Worm (Caenorhabditis elegans) whole organism, L4 larva: ENCODE results near the gene T22B2.5.

Source experiments
- D1046.2 ChIP-seq: fragments of 200-800 bp; sonication (Bioruptor generic); IDR thresholded peaks from 2 replicates; pipeline ENCODE4 v1.3.6; 2022; ENCODE audit warnings: missing genetic modification characterization, missing compliant biosample characterization
- R02D3.7 ChIP-seq: fragments of 150-350 bp; sonication (generic microtip); optimal IDR thresholded peaks from 3 replicates; lab custom pipeline; 2014; ENCODE audit warnings: missing biosample characterization, missing genetic modification characterization
- T26A8.4 ChIP-seq: fragments of 200-800 bp; sonication (Bioruptor generic); IDR thresholded peaks from 2 replicates; pipeline ENCODE4 v1.3.6; 2022; ENCODE audit warnings: missing genetic modification characterization, missing compliant biosample characterization
- aha-1 ChIP-seq: fragments of 150-350 bp; peaks from one replicate; lab custom pipeline; 2014; ENCODE audit warnings: missing biosample characterization, missing genetic modification characterization
- ceh-28 ChIP-seq: fragments of 150-350 bp; optimal IDR thresholded peaks from 2 replicates; lab custom pipeline; 2014; ENCODE audit warnings: missing biosample characterization, missing genetic modification reagents, missing genetic modification characterization
- ctbp-1 ChIP-seq: fragments of 200-800 bp; sonication (Bioruptor generic); IDR thresholded peaks from 2 replicates; pipeline ENCODE4 v1.3.6; 2022; ENCODE audit warnings: missing genetic modification reagents, missing genetic modification characterization, missing compliant biosample characterization
- daf-16 ChIP-seq, 3 experiments: sonication (generic microtip); optimal IDR thresholded peaks; 2 replicates each; lab custom pipeline; 2016 to 2017; ENCODE audit warnings: missing genetic modification characterization in 3 of 3, missing genetic modification reagents in 3 of 3, mild to moderate bottlenecking in 2 of 3, missing compliant biosample characterization in 2 of 3, missing biosample characterization in 1 of 3, moderate library complexity in 1 of 3
- dmd-6 ChIP-seq: fragments of 200-800 bp; sonication (Bioruptor generic); IDR thresholded peaks from 2 replicates; pipeline ENCODE4 v1.3.6; 2022; ENCODE audit warnings: missing genetic modification reagents, missing genetic modification characterization, missing compliant biosample characterization
- dmd-8 ChIP-seq: fragments of 200-800 bp; sonication (Bioruptor generic); IDR thresholded peaks from 2 replicates; pipeline ENCODE4 v1.3.6; 2022; ENCODE audit warnings: missing genetic modification characterization, missing compliant biosample characterization
- egl-43 ChIP-seq: fragments of 200-800 bp; sonication (Bioruptor generic); IDR thresholded peaks from 2 replicates; pipeline ENCODE4 v1.3.6; 2022; ENCODE audit warnings: missing genetic modification reagents, missing genetic modification characterization, missing compliant biosample characterization
- fkh-10 ChIP-seq: fragments of 150-350 bp; optimal IDR thresholded peaks from 2 replicates; lab custom pipeline; 2014; ENCODE audit warnings: missing biosample characterization, missing genetic modification reagents, missing genetic modification characterization
- hlh-11 ChIP-seq: fragments of 200-800 bp; sonication (Bioruptor generic); optimal IDR thresholded peaks from 2 replicates; lab custom pipeline; 2018; ENCODE audit warnings: mild to moderate bottlenecking, missing genetic modification characterization, missing compliant biosample characterization
- lim-7 ChIP-seq: fragments of 200-800 bp; sonication (Bioruptor generic); IDR thresholded peaks from 2 replicates; pipeline ENCODE4 v1.3.6; 2022; ENCODE audit warnings: missing genetic modification characterization, missing compliant biosample characterization
- lin-29 ChIP-seq: fragments of 200-800 bp; sonication (Bioruptor generic); IDR thresholded peaks from 2 replicates; pipeline ENCODE4 v1.3.6; 2022; ENCODE audit warnings: missing genetic modification reagents, missing genetic modification characterization, missing compliant biosample characterization
- lin-39 ChIP-seq: fragments of 150-350 bp; optimal IDR thresholded peaks from 2 replicates; lab custom pipeline; 2014; ENCODE audit warnings: missing biosample characterization, missing genetic modification reagents, missing genetic modification characterization
- mes-2 ChIP-seq: sonication (generic microtip); optimal IDR thresholded peaks from 2 replicates; lab custom pipeline; 2016; ENCODE audit warnings: missing genotype, mild to moderate bottlenecking, missing genetic modification characterization, missing compliant biosample characterization; ENCODE audit not compliant: poor library complexity, severe bottlenecking
- mxl-3 ChIP-seq: fragments of 200-800 bp; sonication (Bioruptor generic); optimal IDR thresholded peaks from 2 replicates; lab custom pipeline; 2018; ENCODE audit warnings: mild to moderate bottlenecking, missing genetic modification characterization, missing compliant biosample characterization
- nhr-10 ChIP-seq: fragments of 150-350 bp; optimal IDR thresholded peaks from 2 replicates; lab custom pipeline; 2014; ENCODE audit warnings: missing biosample characterization, missing genetic modification characterization
- nhr-102 ChIP-seq: sonication (generic microtip); optimal IDR thresholded peaks from 2 replicates; lab custom pipeline; 2016; ENCODE audit warnings: mild to moderate bottlenecking, missing genetic modification characterization, moderate library complexity, missing compliant biosample characterization
- nhr-11 ChIP-seq: fragments of 150-350 bp; optimal IDR thresholded peaks from 2 replicates; lab custom pipeline; 2014; ENCODE audit warnings: missing biosample characterization, missing genetic modification characterization
- nhr-41 ChIP-seq: fragments of 200-800 bp; sonication (Bioruptor generic); IDR thresholded peaks from 2 replicates; pipeline ENCODE4 v1.3.6; 2022; ENCODE audit warnings: missing genetic modification reagents, missing genetic modification characterization, missing compliant biosample characterization
- php-3 ChIP-seq: fragments of 200-800 bp; sonication (Bioruptor generic); IDR thresholded peaks from 2 replicates; pipeline ENCODE4 v1.3.6; 2022; ENCODE audit warnings: missing genetic modification reagents, missing genetic modification characterization, missing compliant biosample characterization
- pqm-1 ChIP-seq: sonication (generic microtip); optimal IDR thresholded peaks from 2 replicates; lab custom pipeline; 2017; ENCODE audit warnings: missing biosample characterization, missing genetic modification characterization
- rbr-2 ChIP-seq: sonication (generic microtip); optimal IDR thresholded peaks from 2 replicates; lab custom pipeline; 2016; ENCODE audit warnings: missing genotype, missing genetic modification characterization, missing compliant biosample characterization
- set-16 ChIP-seq: fragments of 200-800 bp; sonication (Bioruptor generic); IDR thresholded peaks from 2 replicates; pipeline ENCODE4 v1.3.6; 2022; ENCODE audit warnings: missing genetic modification reagents, missing genetic modification characterization, missing compliant biosample characterization
- tra-1 ChIP-seq: fragments of 200-800 bp; sonication (Bioruptor generic); IDR thresholded peaks from 2 replicates; pipeline ENCODE4 v1.3.6; 2022; ENCODE audit warnings: missing genetic modification reagents, missing genetic modification characterization, missing compliant biosample characterization
- unc-62 ChIP-seq, 3 experiments: fragments of 150-350 bp in 1 of 3; sonication (generic microtip); optimal IDR thresholded peaks in 2 of 3; peaks in 1 of 3; 1 replicate in 1 of 3; 2 replicates in 2 of 3; lab custom pipeline; 2014 to 2017; ENCODE audit warnings: missing biosample characterization in 3 of 3, missing genetic modification characterization in 3 of 3, missing genetic modification reagents in 3 of 3, missing genotype in 1 of 3
- vab-7 ChIP-seq: fragments of 200-800 bp; sonication (Bioruptor generic); IDR thresholded peaks from 2 replicates; pipeline ENCODE4 v1.3.6; 2022; ENCODE audit warnings: missing genetic modification reagents, missing genetic modification characterization, missing compliant biosample characterization
- zag-1 ChIP-seq: fragments of 150-350 bp; optimal IDR thresholded peaks from 2 replicates; lab custom pipeline; 2014; ENCODE audit warnings: missing biosample characterization, missing genetic modification characterization

The T22B2.5 gene

DNA sequence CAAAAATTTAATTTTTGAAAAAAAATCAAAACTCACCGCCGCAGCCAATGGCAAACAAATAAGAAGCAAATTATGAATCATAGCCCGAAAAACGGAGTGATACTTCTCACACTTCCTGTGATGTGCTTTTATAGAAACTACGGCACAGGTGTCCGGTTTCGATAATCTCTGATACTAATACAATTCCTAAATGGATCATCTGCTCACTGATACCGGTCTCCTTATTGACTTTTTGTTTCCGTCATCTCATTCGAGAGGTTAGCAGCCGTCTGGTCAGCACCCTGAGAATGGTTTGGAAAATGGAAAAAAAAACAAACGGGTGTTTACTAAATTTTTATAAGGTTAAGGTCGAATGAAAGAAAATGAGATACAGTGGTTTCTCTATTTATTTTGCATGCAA, 4.6 kb upstream of the T22B2.5 start, which contains the start of gene idpp-9:
TSS of gene idpp-9 (minus strand) at position 101 of the 400 bp plus-strand sequence.
- TF ChIP-seq pqm-1 (no peak), mes-2 (tag; lab: Kevin White, UChicago) (no peak), mxl-3 (GFP tag; lab: Kevin White, UChicago) (no peak), D1046.2 (no peak), lin-29 (GFP tag; lab: Robert Waterston, UW) (no peak), ceh-28 (tag; lab: Kevin White, UChicago) (no peak), zag-1 (tag; lab: Kevin White, UChicago) (no peak), lin-39 (no peak), rbr-2 (no peak)

DNA sequence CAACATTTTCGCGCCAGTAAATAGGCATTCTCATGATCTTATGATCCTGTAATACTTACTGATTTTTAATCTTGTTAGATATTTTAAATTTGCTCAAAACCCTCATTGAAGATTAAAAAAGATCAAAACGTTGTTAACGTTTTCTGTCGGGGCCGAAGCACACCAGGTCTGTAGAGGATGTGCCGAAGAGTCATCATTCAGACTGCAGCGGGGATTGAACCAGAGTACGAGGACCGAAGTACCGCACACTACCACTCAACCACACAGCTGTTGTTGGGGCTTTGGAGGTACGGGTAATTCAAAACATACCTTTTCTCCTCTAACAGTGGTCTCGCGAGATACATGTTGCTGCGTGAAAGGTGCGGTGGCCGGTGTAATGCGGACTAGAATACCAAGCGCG, 3.1 kb upstream of the T22B2.5 start:
- TF ChIP-seq egl-43 (0 out of 2 replicates have a peak, but pooled peaks have one; percentile 35), nhr-102 (tag; lab: Kevin White, UChicago) (no peak), php-3 (GFP tag; lab: Robert Waterston, UW) (0 out of 2 replicates have a peak, but pooled peaks have one; percentile 27), aha-1 (tag; lab: Kevin White, UChicago) (peak; percentile 81), vab-7 (GFP tag; lab: Robert Waterston, UW) (peak; percentile 44; the same call in 1 of the 2 replicates), nhr-41 (GFP tag; lab: Robert Waterston, UW) (no peak)

DNA sequence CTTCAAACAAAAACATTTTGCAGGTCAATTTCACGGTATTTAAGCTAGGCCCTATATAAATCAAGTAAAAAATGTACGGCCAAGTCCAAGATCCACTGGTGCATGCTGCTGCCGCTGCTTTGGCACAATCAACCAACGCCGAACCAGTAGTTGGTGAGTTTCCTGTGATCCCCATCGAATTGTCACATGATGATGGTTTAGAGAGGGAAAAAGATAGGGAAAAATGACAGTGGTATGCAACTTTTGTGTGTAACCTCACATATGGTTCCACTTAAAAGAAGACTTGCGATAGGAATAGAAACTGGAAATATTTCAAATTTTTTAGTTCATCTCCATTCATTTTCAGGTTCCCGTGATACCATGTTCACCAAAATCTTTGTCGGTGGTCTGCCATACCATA, 6.6 kb downstream of the T22B2.5 start, which contains the start of gene sup-12:
TSS of gene sup-12 (plus strand) at position 17 of the 400 bp plus-strand sequence.
- TF ChIP-seq aha-1 (tag; lab: Kevin White, UChicago) (peak; percentile 64), ctbp-1 (GFP tag; lab: Robert Waterston, UW) (no peak), pqm-1 (no peak), dmd-8 (no peak)

DNA sequence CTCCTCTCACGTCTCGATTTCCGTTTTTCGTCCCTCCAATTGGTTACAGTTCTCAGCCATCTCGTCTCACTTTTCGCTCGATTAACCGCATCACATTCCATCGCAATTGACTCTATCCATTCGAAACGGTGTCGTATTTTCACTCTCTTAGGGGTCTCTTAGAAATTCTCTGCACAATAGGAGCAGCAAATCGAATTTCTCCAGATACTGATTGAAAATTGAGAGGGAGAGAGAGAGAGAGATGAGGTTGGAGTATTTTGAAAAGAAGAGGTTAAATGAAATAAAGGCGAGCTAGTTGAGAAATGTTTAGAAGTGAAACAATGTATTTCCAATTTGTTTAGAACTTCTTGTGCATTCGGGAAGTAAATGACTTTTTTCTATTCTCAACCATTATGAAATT, 9.8 kb downstream of the T22B2.5 start:
- TF ChIP-seq nhr-10 (tag; lab: Kevin White, UChicago) (no peak), fkh-10 (GFP tag; lab: Kevin White, UChicago) (peak; percentile 87)
- TF ChIP-seq, all 104 proteins: peak for 1

DNA sequence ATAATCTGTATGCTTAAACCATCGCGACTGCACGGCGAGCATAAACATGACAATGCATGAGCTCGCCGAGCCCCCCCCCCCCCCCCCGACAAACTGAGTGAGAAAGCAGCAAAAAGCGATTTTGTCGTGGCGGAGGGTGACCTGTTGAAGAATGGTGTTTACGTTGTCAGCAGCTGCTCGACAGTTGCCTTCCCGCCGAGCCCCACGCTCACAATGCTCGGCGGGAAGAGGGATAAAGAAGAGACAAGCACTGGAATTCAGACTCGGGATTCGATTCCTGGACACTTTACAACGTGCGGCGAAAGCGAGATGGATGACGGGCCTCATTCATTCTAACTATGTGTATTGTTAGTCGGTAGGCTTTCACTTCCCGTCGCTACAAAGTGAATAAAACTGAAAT, 10.5 kb downstream of the T22B2.5 start:
- no peak for TF ChIP-seq egl-43
- peak; percentile 65 for TF ChIP-seq hlh-11 (tag; lab: Kevin White, UChicago)
- no peak for TF ChIP-seq tra-1 (GFP tag; lab: Robert Waterston, UW)
- TF ChIP-seq R02D3.7 (tag; lab: Kevin White, UChicago): no peak
- TF ChIP-seq nhr-11 (tag; lab: Kevin White, UChicago): peak; percentile 10
- TF ChIP-seq set-16 (GFP tag; lab: Robert Waterston, UW): peak; percentile 84; the same call in 1 of the 2 replicates
- TF ChIP-seq T26A8.4: 0 out of 2 replicates have a peak, but pooled peaks have one; percentile 24
- TF ChIP-seq dmd-6 (GFP tag; lab: Robert Waterston, UW): 0 out of 2 replicates have a peak, but pooled peaks have one; percentile 9
- peak in 1 of 2 experiments; percentile 27 for TF ChIP-seq daf-16 (GFP tag; optimal IDR thresholded peaks at IDR 0.05; lab: Kevin White, UChicago)
- no peak for TF ChIP-seq daf-16 (tag; optimal IDR thresholded peaks at IDR 0.05; lab: Kevin White, UChicago)
- peak; percentile 54; the same call in 1 of the 2 replicates for TF ChIP-seq D1046.2

DNA sequence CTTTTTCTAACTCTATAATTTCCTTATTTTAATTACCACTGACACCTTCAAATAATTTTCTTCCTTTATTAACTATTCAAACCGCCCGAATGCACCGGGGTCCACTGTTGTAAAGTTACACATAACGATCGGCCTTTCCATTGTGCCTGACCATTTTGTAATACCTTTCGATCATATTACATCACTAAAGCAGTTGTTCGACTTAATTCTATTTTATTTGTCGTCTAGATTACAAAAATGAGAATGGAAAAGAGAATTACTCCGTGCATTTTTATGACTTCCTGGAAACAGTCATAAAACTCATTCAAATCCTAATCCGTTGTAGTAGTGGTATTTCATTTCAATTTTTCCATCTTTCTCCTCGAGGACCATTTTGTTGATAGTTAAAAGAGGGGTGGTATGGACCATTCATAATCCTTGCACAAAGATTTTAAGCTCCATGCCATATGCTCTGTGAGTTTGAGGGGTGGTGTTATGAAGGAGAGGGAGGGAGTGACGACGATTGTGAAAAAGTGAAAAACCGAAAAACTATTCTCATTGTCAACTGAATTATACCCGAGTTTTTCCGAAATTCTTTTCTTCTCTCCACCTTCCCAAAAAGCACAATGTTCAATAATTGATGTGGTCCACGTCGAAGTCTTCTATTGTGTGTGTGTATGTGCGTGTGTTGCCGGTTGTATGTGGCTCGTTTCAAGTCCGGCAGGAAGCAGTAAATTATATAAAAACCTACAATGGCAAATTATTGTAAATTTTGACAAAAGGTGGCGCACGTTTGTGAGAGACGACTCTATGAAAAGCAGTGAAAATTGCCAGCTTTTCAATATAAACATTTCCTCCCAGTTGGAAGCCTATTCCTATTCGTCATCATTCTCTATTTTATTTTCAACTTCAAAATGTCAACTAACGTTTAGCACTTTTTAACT, 12.7 kb downstream of the T22B2.5 start:
- TF ChIP-seq unc-62 (GFP tag; optimal IDR thresholded peaks at IDR 0.05 in 1 of 2; lab: Kevin White, UChicago): peak in 1 of 2 experiments; percentile 95
- TF ChIP-seq unc-62 (tag; optimal IDR thresholded peaks at IDR 0.05; lab: Kevin White, UChicago): no peak
- TF ChIP-seq aha-1 (tag; lab: Kevin White, UChicago): peak; percentile 64
- TF ChIP-seq lim-7: no peak
